Fruit fly (Drosophila melanogaster) whole organism, embryonic: ENCODE measurements around the gene CG42489.

Experiments
- CG10274 ChIP-seq: fragments of 200-800 bp; sonication (Bioruptor generic); optimal IDR thresholded peaks from 3 replicates; lab custom pipeline; 2017; ENCODE audit warnings: missing biosample characterization, mild to moderate bottlenecking, missing genetic modification characterization
- CG10462 ChIP-seq: fragments of 200-800 bp; sonication (Bioruptor generic); optimal IDR thresholded peaks from 2 replicates; lab custom pipeline; 2016; ENCODE audit warnings: missing biosample characterization, missing genetic modification characterization
- CG11085 ChIP-seq: fragments of 200-800 bp; sonication (Bioruptor generic); IDR thresholded peaks from 2 replicates; pipeline ENCODE4 v1.3.6; 2022; ENCODE audit warnings: missing biosample characterization, missing genetic modification characterization
- CG12219 ChIP-seq: fragments of 200-800 bp; sonication (Bioruptor generic); optimal IDR thresholded peaks from 3 replicates; lab custom pipeline; 2018; ENCODE audit warnings: missing biosample characterization, mild to moderate bottlenecking, missing genetic modification characterization
- CG12769 ChIP-seq: fragments of 200-800 bp; sonication (Bioruptor generic); optimal IDR thresholded peaks from 2 replicates; lab custom pipeline; 2019; ENCODE audit warnings: missing biosample characterization, mild to moderate bottlenecking, missing genetic modification characterization, moderate library complexity
- CG14441 ChIP-seq: fragments of 200-800 bp; sonication (Bioruptor generic); IDR thresholded peaks from 2 replicates; pipeline ENCODE4 v1.3.6; 2022; ENCODE audit warnings: missing biosample characterization, missing genetic modification characterization
- CG14710 ChIP-seq: fragments of 200-800 bp; sonication (Bioruptor generic); optimal IDR thresholded peaks from 3 replicates; lab custom pipeline; 2019; ENCODE audit warnings: missing biosample characterization, mild to moderate bottlenecking, missing genetic modification characterization, moderate library complexity
- CG14860 ChIP-seq: fragments of 200-800 bp; sonication (Bioruptor generic); IDR thresholded peaks from 3 replicates; pipeline ENCODE4 v1.3.6; 2022; ENCODE audit warnings: missing biosample characterization, missing genetic modification characterization; ENCODE audit not compliant: partially characterized antibody
- CG15479 ChIP-seq: fragments of 200-800 bp; sonication (Bioruptor generic); optimal IDR thresholded peaks from 3 replicates; lab custom pipeline; 2019; ENCODE audit warnings: missing biosample characterization, mild to moderate bottlenecking, missing genetic modification characterization, moderate library complexity
- CG17568 ChIP-seq: fragments of 200-800 bp; sonication (Bioruptor generic); optimal IDR thresholded peaks from 2 replicates; lab custom pipeline; 2018; ENCODE audit warnings: missing biosample characterization, mild to moderate bottlenecking, missing genetic modification characterization, moderate library complexity
- CG17802 ChIP-seq: fragments of 200-800 bp; sonication (Bioruptor generic); optimal IDR thresholded peaks from 2 replicates; lab custom pipeline; 2018; ENCODE audit warnings: missing biosample characterization, mild to moderate bottlenecking, missing genetic modification characterization, moderate library complexity
- CG1832 ChIP-seq: fragments of 200-800 bp; sonication (Bioruptor generic); optimal IDR thresholded peaks from 2 replicates; lab custom pipeline; 2017; ENCODE audit warnings: missing biosample characterization, mild to moderate bottlenecking, missing genetic modification characterization, inconsistent platforms
- CG2712 ChIP-seq: fragments of 200-800 bp; optimal IDR thresholded peaks from 3 replicates; lab custom pipeline; 2019; ENCODE audit warnings: missing biosample characterization, mild to moderate bottlenecking, missing genetic modification characterization, moderate library complexity
- CG30403 ChIP-seq: fragments of 200-800 bp; sonication (Bioruptor generic); optimal IDR thresholded peaks from 3 replicates; lab custom pipeline; 2016; ENCODE audit warnings: missing biosample characterization, missing genetic modification characterization
- CG34224 ChIP-seq: fragments of 200-800 bp; sonication (Bioruptor generic); IDR thresholded peaks from 3 replicates; pipeline ENCODE4 v1.3.6; 2022; ENCODE audit warnings: missing biosample characterization, missing genetic modification characterization; ENCODE audit not compliant: partially characterized antibody
- CG3726 ChIP-seq: fragments of 200-800 bp; sonication (Bioruptor generic); IDR thresholded peaks from 3 replicates; pipeline ENCODE4, ENCODE4 v1.3.6; 2022; ENCODE audit warnings: missing biosample characterization, missing genetic modification characterization
- CG4617 ChIP-seq: fragments of 200-800 bp; sonication (Bioruptor generic); optimal IDR thresholded peaks from 3 replicates; lab custom pipeline; 2016; ENCODE audit warnings: missing biosample characterization, missing genetic modification characterization, borderline replicate concordance
- CkIIα-i1 ChIP-seq: fragments of 200-800 bp; sonication (Bioruptor generic); IDR thresholded peaks from 2 replicates; pipeline ENCODE4 v1.3.6; 2022; ENCODE audit warnings: missing biosample characterization, missing genetic modification characterization
- Doc3 ChIP-seq: fragments of 200-800 bp; sonication (Bioruptor generic); IDR thresholded peaks from 3 replicates; pipeline ENCODE4 v1.3.6; 2022; ENCODE audit warnings: missing biosample characterization, missing genetic modification characterization; ENCODE audit not compliant: partially characterized antibody
- Ets65A ChIP-seq: fragments of 200-800 bp; sonication (Bioruptor generic); peaks from one replicate; lab custom pipeline; 2016; ENCODE audit warnings: missing biosample characterization, missing genetic modification characterization
- HLHmδ ChIP-seq: fragments of 200-800 bp; sonication (Bioruptor generic); optimal IDR thresholded peaks from 2 replicates; lab custom pipeline; 2018; ENCODE audit warnings: missing biosample characterization, mild to moderate bottlenecking, missing genetic modification characterization, moderate library complexity
- Hsf ChIP-seq: fragments of 200-800 bp; sonication (Bioruptor generic); optimal IDR thresholded peaks from 3 replicates; lab custom pipeline; 2016; ENCODE audit warnings: missing biosample characterization, missing genetic modification characterization
- NFAT ChIP-seq: fragments of 200-800 bp; sonication (Bioruptor generic); IDR thresholded peaks from 2 replicates; pipeline ENCODE4 v1.3.6; 2022; ENCODE audit warnings: missing biosample characterization, missing genetic modification characterization
- Nf-YA ChIP-seq: fragments of 200-800 bp; sonication (Bioruptor generic); IDR thresholded peaks from 2 replicates; pipeline ENCODE4 v1.3.6; 2022; ENCODE audit warnings: missing biosample characterization, missing genetic modification characterization
- NfI ChIP-seq: fragments of 200-800 bp; sonication (Bioruptor generic); optimal IDR thresholded peaks from 3 replicates; lab custom pipeline; 2018; ENCODE audit warnings: missing biosample characterization, mild to moderate bottlenecking, missing genetic modification characterization, moderate library complexity
- Optix ChIP-seq: fragments of 200-800 bp; sonication (Bioruptor generic); IDR thresholded peaks from 3 replicates; pipeline ENCODE4 v1.3.6; 2022; ENCODE audit warnings: missing biosample characterization, missing genetic modification characterization
- Ptx1 ChIP-seq: fragments of 200-800 bp; sonication (Bioruptor generic); IDR thresholded peaks from 2 replicates; pipeline ENCODE4 v1.3.6; 2022; ENCODE audit warnings: missing biosample characterization, missing genetic modification characterization
- Ravus ChIP-seq: fragments of 200-800 bp; sonication (Bioruptor generic); IDR thresholded peaks from 2 replicates; pipeline ENCODE4 v1.3.6; 2022; ENCODE audit warnings: missing biosample characterization, missing genetic modification characterization
- Rfx ChIP-seq: fragments of 200-800 bp; sonication (Bioruptor generic); IDR thresholded peaks from 2 replicates; pipeline ENCODE4 v1.3.6; 2022; ENCODE audit warnings: missing biosample characterization, missing genetic modification characterization
- Sox100B ChIP-seq: fragments of 200-800 bp; sonication (Bioruptor generic); optimal IDR thresholded peaks from 3 replicates; lab custom pipeline; 2018; ENCODE audit warnings: missing biosample characterization, mild to moderate bottlenecking, missing genetic modification characterization
- Sry-β ChIP-seq: fragments of 200-800 bp; sonication (Bioruptor generic); optimal IDR thresholded peaks from 2 replicates; lab custom pipeline; 2018; ENCODE audit warnings: missing biosample characterization, mild to moderate bottlenecking, missing genetic modification characterization, moderate library complexity
- Sry-δ ChIP-seq: fragments of 200-800 bp; sonication (Bioruptor generic); optimal IDR thresholded peaks from 2 replicates; lab custom pipeline; 2016; ENCODE audit warnings: missing biosample characterization, missing genetic modification characterization
- cad ChIP-seq: fragments of >200 bp; optimal IDR thresholded peaks from 2 replicates; lab custom pipeline; 2017; ENCODE audit warnings: missing biosample characterization, missing genetic modification characterization
- da ChIP-seq: fragments of 200-800 bp; sonication (Bioruptor generic); optimal IDR thresholded peaks from 2 replicates; lab custom pipeline; 2016; ENCODE audit warnings: missing biosample characterization, missing genetic modification characterization
- dysf ChIP-seq: fragments of 200-800 bp; sonication (Bioruptor generic); IDR thresholded peaks from 3 replicates; pipeline ENCODE4 v1.3.6; 2022; ENCODE audit warnings: missing biosample characterization, missing genetic modification characterization
- grn ChIP-seq: fragments of 200-800 bp; sonication (Bioruptor generic); optimal IDR thresholded peaks from 3 replicates; lab custom pipeline; 2017; ENCODE audit warnings: missing biosample characterization, missing genetic modification characterization
- gsb ChIP-seq: fragments of 200-800 bp; sonication (Bioruptor generic); IDR thresholded peaks from 2 replicates; pipeline ENCODE4 v1.3.6; 2022; ENCODE audit warnings: missing biosample characterization, missing genetic modification characterization
- inv ChIP-seq: fragments of 200-800 bp; sonication (Bioruptor generic); IDR thresholded peaks from 2 replicates; pipeline ENCODE4 v1.3.6; 2022; ENCODE audit warnings: missing biosample characterization, missing genetic modification characterization; ENCODE audit not compliant: partially characterized antibody
- lola ChIP-seq, 3 experiments: fragments of >200 bp in 2 of 3; fragments of 200-800 bp in 1 of 3; sonication (Bioruptor generic) in 1 of 3; optimal IDR thresholded peaks; 2 replicates each; lab custom pipeline; 2017 to 2019; ENCODE audit warnings: missing biosample characterization in 3 of 3, missing genetic modification characterization in 3 of 3, mild to moderate bottlenecking in 1 of 3, moderate library complexity in 1 of 3
- oc ChIP-seq: fragments of 200-800 bp; sonication (Bioruptor generic); optimal IDR thresholded peaks from 2 replicates; lab custom pipeline; 2018; ENCODE audit warnings: missing biosample characterization, mild to moderate bottlenecking, missing genetic modification characterization, moderate library complexity
- pb ChIP-seq: fragments of 200-800 bp; sonication (Bioruptor generic); optimal IDR thresholded peaks from 3 replicates; lab custom pipeline; 2016; ENCODE audit warnings: missing biosample characterization, missing genetic modification characterization
- peb ChIP-seq: fragments of 200-800 bp; sonication (Bioruptor generic); IDR thresholded peaks from 2 replicates; pipeline ENCODE4 v1.3.6; 2022; ENCODE audit warnings: missing biosample characterization, missing genetic modification characterization
- pzg ChIP-seq: fragments of 200-800 bp; sonication (Bioruptor generic); optimal IDR thresholded peaks from 3 replicates; lab custom pipeline; 2018; ENCODE audit warnings: missing biosample characterization, mild to moderate bottlenecking, missing genetic modification characterization, moderate library complexity
- seq ChIP-seq: fragments of 200-800 bp; sonication (Bioruptor generic); IDR thresholded peaks from 2 replicates; pipeline ENCODE4 v1.3.6; 2022; ENCODE audit warnings: missing biosample characterization, missing genetic modification characterization
- tna ChIP-seq: fragments of 200-800 bp; sonication (Bioruptor generic); IDR thresholded peaks from 2 replicates; pipeline ENCODE4 v1.3.6; 2022; ENCODE audit warnings: missing biosample characterization, missing genetic modification characterization; ENCODE audit not compliant: partially characterized antibody
- toy ChIP-seq: fragments of 200-800 bp; sonication (Bioruptor generic); IDR thresholded peaks from 2 replicates; pipeline ENCODE4 v1.3.6; 2022; ENCODE audit warnings: missing biosample characterization, missing genetic modification characterization

The CG42489 gene

DNA sequence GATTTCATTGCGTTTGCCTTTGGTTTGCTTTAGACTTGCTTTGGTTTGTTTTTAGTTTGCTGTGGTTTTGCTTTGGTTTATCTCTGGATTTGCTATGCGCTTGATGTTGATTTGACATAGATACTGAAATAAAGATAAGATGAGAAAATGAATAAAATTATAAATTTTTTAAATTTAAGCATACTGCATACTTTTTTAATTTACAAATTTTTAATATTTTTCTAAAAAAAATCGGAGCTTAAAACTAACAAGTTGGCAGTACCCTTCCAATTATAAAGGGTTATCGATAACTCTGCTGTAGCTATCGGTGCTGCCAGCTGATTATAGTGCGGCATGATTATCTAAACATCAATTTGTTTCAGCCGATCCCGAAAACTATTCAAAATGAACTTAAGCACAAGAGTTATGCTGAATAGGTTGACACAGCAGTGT lies 19.3 kb upstream of the CG42489 start, which contains the start of gene mRpL19 (continued):
- no peak for TF ChIP-seq CG14441 (GFP tag; lab: Robert Waterston, UW)
- TF ChIP-seq, all 482 proteins: peak for 159

DNA sequence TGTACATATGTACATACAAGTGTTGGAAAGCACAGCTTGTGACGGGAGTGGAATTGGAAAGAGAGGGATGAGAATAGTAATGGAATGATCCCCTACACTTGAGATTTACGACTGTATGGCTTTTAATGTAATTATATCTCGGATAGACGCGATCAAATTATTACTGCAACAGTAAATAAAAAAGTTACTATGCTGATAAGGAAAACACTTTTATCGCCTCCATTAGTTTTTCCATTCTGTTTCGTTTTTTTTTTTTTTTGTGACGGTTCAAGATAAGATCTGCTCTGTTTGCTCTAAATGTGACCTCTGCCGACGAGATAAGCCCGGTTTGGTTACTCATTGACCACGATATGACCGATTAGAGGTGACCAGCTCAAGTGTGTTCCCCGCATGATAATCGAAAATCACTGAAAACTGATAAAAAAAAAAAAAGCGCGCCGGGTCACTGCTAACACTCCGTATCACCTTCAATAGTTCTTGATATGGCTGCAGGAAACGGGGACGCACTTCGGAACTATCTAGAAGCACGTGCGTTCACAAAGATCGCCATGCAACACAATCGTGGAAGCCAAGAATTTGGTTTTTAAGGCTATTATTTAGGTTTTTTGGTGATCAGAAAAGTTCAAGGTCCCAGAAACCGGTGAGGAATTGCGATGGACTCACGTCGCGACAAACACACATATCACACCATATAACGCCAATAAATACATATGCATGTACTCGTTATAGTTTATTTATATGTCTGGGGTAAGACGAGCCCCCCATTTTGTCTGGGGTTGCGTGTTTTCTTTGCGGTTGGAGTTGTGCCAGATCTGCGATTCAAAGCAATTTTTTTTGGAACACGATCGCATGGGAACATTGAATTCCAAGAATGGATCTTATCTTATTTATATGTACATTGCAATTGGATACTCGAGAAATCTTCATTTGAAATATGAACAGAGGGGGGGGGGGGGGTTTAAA lies 16.2 kb upstream of the CG42489 start, which contains the start of gene p:
Gene p (minus strand): TSS at position 156 of the 963 bp plus-strand sequence.
- no peak for TF ChIP-seq Nf-YA (GFP tag; lab: Robert Waterston, UW)
- TF ChIP-seq CG12219: peak; percentile 3
- TF ChIP-seq oc (tag; lab: Kevin White, UChicago): no peak
- TF ChIP-seq CG30403: peak; percentile 43
- peak; percentile 6 for TF ChIP-seq CG14710
- TF ChIP-seq Optix (GFP tag; lab: Robert Waterston, UW): no peak
- TF ChIP-seq Sry-β (GFP tag; lab: Kevin White, UChicago): peak; percentile 13
- TF ChIP-seq CG17802 (tag; lab: Kevin White, UChicago): no peak
- TF ChIP-seq CG4617: no peak
- TF ChIP-seq Ravus: no peak
- no peak for TF ChIP-seq lola (GFP tag; optimal IDR thresholded peaks at IDR 0.05; lab: Kevin White, UChicago)
- TF ChIP-seq peb: no peak
- TF ChIP-seq Doc3: no peak
- TF ChIP-seq grn: peak; percentile 98
- no peak for TF ChIP-seq inv
- peak; percentile 5 for TF ChIP-seq pzg (GFP tag; lab: Kevin White, UChicago)
- 0 out of 3 replicates have a peak, but pooled peaks have one; percentile 11 for TF ChIP-seq dysf
- peak; percentile 51 for TF ChIP-seq Rfx (GFP tag; lab: Robert Waterston, UW)
- no peak for TF ChIP-seq CG12769 (tag; lab: Kevin White, UChicago)
- TF ChIP-seq CG15479: peak; percentile 68
- no peak for TF ChIP-seq da (GFP tag; lab: Kevin White, UChicago)
- TF ChIP-seq CG11085: no peak
- TF ChIP-seq CG10462 (GFP tag; lab: Kevin White, UChicago): no peak
- no peak; the same call in 1 of the 2 replicates for TF ChIP-seq seq
- peak; percentile 10 for TF ChIP-seq NfI (GFP tag; lab: Kevin White, UChicago)
- TF ChIP-seq HLHmδ (GFP tag; lab: Kevin White, UChicago): no peak
- TF ChIP-seq CG1832 (GFP tag; lab: Kevin White, UChicago): no peak
- TF ChIP-seq CG3726 (GFP tag; lab: Robert Waterston, UW): no peak
- TF ChIP-seq NFAT (GFP tag; lab: Robert Waterston, UW): no peak
- no peak for TF ChIP-seq Sry-δ (GFP tag; lab: Kevin White, UChicago)
- no peak for TF ChIP-seq toy
- no peak for TF ChIP-seq tna (GFP tag; lab: Robert Waterston, UW)
- no peak for TF ChIP-seq cad
- peak; percentile 99 for TF ChIP-seq CG10274
- TF ChIP-seq gsb (GFP tag; lab: Robert Waterston, UW): no peak
- peak; percentile 10 for TF ChIP-seq Ets65A (GFP tag; lab: Kevin White, UChicago)
- TF ChIP-seq CG34224 (GFP tag; lab: Robert Waterston, UW): no peak
- peak; percentile 54 for TF ChIP-seq CG17568
- TF ChIP-seq Hsf: peak; percentile 50
- peak; percentile 13 for TF ChIP-seq pb (GFP tag; lab: Kevin White, UChicago)
- TF ChIP-seq Sox100B (GFP tag; lab: Kevin White, UChicago): peak; percentile 40
- TF ChIP-seq CG2712: peak; percentile 14
- TF ChIP-seq CkIIα-i1 (GFP tag; lab: Robert Waterston, UW): no peak
- TF ChIP-seq Ptx1 (GFP tag; lab: Robert Waterston, UW): 0 out of 2 replicates have a peak, but pooled peaks have one; percentile 43
- TF ChIP-seq CG14860 (GFP tag; lab: Robert Waterston, UW): no peak
